Worm (Caenorhabditis elegans) whole organism, dauer: ENCODE measurements around the gene C33F10.12.
"Not testable (repeated sequence)": the region's sequence is repeated elsewhere in the genome, so short reads cannot be mapped to it uniquely, and the experiment has no call there.

ENCODE experiments used
- unc-62 ChIP-seq: sonication (generic microtip); optimal IDR thresholded peaks from 2 replicates; lab custom pipeline; 2017; ENCODE audit warnings: missing biosample characterization, missing genetic modification reagents, missing genetic modification characterization

The C33F10.12 gene

DNA sequence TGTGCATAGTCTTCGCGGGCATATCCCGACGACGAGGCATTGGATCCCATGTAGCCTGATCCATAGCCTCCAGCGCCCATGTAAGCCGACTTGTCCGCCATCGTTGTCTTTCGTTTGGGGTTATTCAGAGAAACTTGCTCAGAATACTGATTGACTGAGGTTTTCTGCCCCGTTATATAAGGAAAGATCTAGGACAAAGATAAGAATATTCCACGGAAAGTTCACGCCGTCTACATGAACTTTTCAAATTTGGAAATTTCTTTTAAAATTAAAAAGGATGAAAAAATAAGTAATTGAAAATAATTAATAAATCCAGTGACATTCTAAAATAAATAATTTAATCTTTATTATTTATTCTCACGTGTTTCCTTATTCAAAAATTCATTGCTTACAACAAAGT lies 22.7 kb upstream of the C33F10.12 start, which contains the start of the genes nspd-5 and F11G11.4:
nspd-5 (minus strand) TSS at position 101 of the 400 bp plus-strand sequence.
F11G11.4 (plus strand) TSS at position 335 of the 400 bp plus-strand sequence.
- not testable (repeated sequence) for TF ChIP-seq unc-62 (GFP tag; lab: Kevin White, UChicago)

DNA sequence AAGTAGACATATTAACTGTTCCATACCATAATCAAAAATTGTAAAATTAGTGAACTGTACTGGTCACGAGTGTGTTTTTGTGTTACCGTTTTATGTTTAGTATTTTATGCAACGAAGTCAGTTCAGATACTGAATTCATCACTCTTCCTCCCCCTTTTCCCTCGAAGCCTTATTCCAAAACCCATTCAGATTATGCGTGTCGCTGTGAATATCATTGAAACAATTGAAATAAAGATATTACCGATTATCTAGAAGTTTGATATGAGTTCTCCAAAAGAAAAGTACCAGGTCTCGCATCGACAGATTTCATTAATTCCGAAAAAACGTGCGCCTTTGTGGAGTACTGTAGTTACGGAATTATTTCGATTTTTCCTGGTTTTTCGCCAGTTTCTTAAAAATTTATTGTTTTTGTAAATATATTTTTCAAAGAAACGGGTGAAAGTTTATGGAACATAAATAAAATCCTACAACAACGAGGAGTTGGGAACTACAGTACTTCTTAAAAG lies 21.4 kb upstream of the C33F10.12 start:
- no peak for TF ChIP-seq unc-62 (GFP tag; lab: Kevin White, UChicago)

DNA sequence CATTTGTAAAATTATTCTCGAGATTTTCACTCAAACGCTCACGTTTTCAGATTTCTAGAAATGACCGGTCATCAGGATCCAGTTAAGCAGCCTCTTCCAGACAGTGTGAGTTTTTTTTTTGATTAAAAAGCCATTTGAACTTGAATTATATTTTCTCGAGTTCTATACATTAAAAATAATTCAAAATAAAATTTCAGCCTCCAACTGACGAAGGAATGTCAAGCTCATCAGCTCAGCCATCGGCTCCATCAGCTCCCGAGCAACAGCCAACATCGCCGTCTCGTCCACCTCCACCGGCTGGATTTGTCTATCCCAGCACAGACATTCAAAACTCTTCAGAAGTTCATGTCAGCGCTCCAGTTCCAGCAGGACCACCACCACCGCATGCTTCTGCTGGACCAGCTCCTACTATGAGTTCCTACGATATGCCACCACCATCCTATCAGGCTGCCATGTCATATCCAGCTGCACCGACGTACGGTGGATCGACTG lies 20.4 kb upstream of the C33F10.12 start, which contains the start of gene F11G11.5:
F11G11.5 (plus strand) TSS at position 51 of the 492 bp plus-strand sequence.
- no peak for TF ChIP-seq unc-62 (GFP tag; lab: Kevin White, UChicago)

DNA sequence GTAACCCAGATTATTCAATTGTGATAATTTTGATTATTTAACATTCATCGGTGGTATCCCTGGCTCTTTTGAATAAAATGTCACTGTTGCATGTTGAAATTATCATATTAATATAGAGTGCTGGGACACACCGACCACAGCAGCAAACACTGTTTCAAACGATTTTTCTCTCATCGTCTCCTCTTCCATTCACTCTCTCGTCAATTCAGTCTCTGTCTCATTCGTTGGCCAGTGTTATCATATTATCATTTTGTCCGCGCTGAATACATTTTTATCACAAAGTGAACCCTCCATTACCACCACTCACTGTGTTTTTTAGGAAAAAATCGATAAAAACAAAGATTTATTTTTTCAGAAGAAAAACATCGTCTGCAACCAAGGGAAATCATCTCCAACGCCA lies 19.5 kb upstream of the C33F10.12 start:
- no peak for TF ChIP-seq unc-62 (GFP tag; lab: Kevin White, UChicago)

DNA sequence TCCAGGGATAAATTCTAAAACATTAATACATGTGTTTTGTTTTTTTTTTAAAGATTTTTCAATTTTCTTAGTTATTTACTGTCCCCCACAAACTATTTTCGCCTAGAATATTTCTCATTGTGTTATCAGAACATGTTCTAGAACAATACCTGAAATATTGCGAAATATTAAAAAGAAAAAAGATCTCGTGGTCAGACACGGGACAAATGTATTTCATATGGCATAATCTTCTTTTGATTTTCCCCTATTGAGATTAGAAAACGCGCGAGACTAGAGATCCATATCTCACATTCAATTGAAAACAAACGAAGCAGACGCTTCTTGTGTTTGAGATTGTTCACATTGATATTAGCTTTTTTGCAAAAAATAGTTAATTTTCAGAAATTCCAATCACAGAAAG lies 18.6 kb upstream of the C33F10.12 start:
- TF ChIP-seq unc-62 (GFP tag; lab: Kevin White, UChicago), result no peak

DNA sequence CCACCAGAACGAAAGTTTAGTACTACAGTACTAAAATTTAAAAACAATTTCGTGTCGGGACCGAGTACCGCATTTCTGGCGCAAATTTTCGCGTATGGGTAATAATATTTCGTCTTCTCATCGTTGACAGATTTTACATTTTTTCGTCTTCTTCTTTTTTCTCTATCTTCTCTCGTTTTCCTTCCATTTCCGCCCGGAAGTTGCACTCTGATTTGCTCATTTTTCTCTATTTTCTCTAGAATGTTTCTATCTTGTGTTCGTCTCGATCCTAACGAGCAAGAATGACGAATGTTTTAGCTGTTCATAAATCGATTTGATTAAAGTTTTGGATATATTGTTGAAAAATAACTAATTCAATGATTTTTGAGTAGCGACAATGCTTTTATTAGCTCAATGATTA lies 17.9 kb upstream of the C33F10.12 start:
- no peak for TF ChIP-seq unc-62 (GFP tag; lab: Kevin White, UChicago)

DNA sequence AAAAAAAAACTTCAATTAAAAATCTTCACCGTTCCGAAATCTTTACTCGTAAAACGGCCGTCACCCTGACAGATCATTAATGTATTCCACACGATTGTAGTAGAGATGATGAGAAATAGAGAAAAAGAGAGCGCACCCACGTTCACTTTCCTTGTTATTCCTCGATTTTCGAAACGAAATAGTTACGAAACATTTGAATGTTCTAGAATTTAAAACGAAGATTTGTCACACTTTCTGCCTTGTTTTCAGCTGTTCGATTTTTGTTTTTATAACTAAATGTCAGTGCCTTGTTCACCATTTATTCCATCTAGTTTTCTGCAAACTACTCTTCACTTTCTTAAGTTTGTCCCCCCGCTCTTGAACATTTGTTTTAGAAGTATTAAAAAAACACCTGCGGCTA lies 17.2 kb upstream of the C33F10.12 start:
- no peak for TF ChIP-seq unc-62 (GFP tag; lab: Kevin White, UChicago)

DNA sequence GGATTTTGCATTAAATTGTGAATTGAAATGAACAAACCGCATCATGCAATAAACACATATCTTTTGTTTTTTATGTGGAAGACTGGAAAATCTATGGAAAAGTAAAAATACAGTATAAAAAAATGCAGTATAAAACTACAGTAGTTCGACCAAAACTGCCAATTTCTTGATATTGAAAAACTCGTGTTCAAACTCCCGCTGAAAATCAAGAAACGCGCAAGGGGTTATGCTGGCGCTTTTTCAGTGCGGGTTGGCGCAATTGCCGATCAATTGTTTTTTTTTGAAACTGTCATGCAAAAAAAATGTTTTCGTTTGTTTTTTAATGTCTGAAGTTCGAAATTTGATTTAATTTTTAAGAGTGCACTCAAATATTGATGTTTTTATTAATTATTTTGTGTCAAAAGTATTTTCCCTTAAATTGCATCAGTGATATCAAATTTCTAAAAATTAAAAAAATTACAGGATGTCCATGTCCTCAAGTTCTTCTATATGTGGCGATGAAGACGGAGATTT lies 14.1 kb upstream of the C33F10.12 start, which contains the start of gene dnj-9:
dnj-9 (plus strand) TSS at position 463 of the 513 bp plus-strand sequence.
- TF ChIP-seq unc-62 (GFP tag; lab: Kevin White, UChicago), result no peak

DNA sequence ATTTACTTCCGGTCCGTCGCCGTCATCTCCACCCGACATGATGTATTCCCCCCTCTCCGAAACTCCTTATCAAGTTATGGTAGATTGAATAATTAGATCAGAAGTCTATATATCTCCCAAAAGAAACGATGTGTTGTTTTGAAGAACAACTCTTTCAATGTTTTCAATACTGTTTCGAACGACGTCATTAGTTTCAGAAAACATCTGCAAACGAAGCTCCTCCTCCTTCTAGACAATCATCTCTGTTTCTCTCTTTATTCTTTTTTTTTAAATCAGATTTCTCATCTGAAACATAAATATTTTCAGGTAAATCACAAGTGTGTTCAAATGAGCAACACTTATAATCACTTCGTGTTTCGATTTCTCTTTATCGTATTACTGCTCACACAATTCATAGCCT lies 12.3 kb upstream of the C33F10.12 start, which contains the start of gene T23B7.3:
T23B7.3 (plus strand) TSS at position 301 of the 400 bp plus-strand sequence.
- no peak for TF ChIP-seq unc-62 (GFP tag; lab: Kevin White, UChicago)

DNA sequence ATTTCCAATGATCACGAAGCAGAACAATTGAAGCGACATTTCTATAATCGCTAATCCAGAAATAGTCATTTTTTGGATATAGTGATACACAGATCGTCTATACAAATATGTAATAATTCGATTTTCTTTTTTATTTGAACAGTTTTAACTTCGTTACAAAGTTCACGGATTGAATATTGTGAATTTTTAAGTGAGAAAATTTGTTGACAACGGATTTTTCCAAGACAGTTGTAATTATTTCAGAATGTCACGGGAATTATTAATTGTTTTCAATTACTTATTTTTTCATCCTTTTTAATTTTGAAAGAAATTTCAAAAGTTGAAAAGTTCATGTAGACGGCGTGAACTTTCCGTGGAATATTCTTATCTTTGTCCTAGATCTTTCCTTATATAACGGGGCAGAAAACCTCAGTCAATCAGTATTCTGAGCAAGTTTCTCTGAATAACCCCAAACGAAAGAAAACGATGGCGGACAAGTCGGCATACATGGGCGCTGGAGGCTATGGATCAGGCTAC lies 4.6 kb upstream of the C33F10.12 start, which contains the start of the genes T23B7.2 and nspd-4:
T23B7.2 (minus strand) TSS at position 101 of the 516 bp plus-strand sequence.
nspd-4 (plus strand) TSS at position 466 of the 516 bp plus-strand sequence.
- not testable (repeated sequence) for TF ChIP-seq unc-62 (GFP tag; lab: Kevin White, UChicago)

DNA sequence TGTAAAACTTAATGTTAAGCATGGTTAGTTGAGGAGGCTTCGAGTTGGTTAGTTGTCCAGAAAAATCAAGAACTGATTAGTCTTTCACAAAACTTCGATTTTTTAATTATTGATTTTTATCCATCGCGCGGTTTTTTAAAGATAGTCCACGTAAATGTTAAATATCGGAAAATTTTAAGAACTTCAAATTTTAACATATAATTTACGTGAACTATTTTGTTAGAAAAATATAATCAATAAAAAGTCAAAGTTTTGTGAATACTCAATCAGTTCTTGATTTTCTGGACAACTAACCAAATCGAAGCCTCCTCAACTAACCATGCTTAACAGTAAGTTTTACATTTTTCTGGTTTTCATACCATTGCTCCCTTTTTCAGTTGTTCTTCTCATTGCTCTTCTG lies 2.8 kb downstream of the C33F10.12 start, which contains the start of the genes C33F10.11 and C33F10.1:
C33F10.11 (minus strand) TSS at position 101 of the 400 bp plus-strand sequence.
C33F10.1 (plus strand) TSS at position 263 of the 400 bp plus-strand sequence.
- TF ChIP-seq unc-62 (GFP tag; lab: Kevin White, UChicago), result no peak

DNA sequence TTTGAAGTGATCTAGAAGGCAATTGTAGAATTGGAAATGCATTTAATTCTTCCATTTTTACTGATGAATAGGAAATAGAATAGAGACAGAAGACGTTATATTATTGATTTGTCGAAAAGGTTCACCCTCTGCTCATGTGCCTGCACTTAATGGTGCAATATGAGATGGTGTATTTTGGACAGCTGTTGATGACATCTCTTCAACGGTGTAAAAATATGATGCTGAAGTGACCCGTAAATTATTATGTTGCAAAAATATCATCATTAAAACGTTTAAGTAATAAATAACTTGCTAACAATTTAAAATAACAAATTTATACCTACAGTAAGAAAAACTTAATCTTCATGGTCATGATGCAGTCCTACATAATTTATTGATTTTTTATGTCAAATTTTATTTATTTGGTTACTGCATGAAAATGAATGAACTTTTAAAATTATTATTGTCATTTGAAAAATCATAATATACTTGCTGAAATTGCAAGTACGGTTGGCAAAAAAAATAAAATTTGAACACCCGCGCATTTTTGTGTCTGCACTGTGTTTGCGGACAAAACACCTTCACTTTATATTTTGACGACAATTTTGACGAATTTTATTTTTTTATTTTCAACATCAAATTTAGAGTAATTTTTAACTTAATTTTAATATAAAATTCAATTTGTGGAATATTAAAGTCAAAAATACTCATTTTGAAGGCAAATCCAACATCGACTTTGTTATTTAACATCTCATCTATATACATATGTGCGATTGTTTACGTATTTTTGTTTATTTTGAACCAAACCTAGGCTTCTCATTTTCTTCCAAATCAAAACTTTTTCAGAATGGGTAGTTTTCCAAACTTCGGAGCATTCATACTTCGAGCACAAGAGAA lies 9.6 kb downstream of the C33F10.12 start, which contains the start of the genes fbxb-88 and tbck-1:
fbxb-88 (minus strand) TSS at position 151 of the 876 bp plus-strand sequence.
tbck-1 (plus strand) TSS at position 826 of the 876 bp plus-strand sequence.
- no peak for TF ChIP-seq unc-62 (GFP tag; lab: Kevin White, UChicago)

DNA sequence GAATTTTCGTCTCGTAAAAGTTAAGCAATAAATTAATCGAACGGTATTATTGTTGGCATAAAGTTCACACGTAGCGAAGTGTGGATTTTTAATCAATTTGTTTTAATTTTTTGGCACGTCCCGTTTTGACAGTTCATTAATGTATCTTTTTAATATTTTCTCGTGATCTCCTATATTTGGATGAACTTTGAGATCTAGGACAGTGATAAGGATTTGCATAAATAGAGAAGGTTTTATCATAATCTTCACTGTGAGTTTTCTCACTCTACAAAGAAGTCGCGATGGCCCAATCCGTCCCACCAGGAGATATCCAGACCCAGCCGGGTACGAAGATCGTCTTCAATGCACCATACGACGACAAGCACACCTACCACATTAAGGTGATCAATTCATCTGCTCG lies 12.4 kb downstream of the C33F10.12 start, which contains the start of the genes C33F10.8 and msp-40:
C33F10.8 (minus strand) TSS at position 101 of the 400 bp plus-strand sequence.
msp-40 (plus strand) TSS at position 282 of the 400 bp plus-strand sequence.
- TF ChIP-seq unc-62 (GFP tag; lab: Kevin White, UChicago), result not testable (repeated sequence)

DNA sequence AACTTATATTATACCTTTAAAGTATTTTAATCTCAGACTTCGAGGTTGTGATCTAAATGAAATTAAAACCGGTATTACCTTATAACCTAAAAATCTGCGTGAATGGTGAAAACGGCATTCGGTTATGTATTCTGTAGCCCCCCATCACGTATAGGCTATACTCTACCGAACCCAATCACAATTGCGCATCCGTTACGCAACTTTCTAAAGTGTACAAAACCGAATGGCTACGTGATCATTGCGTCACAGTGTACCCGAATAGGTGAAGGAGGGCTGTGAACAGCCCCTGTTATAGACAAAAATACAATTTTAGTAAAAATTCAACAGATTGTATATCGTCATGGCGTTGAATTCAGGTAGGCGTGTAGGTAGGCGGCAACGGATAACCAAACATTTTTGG lies 14.9 kb downstream of the C33F10.12 start:
- TF ChIP-seq unc-62 (GFP tag; lab: Kevin White, UChicago), result no peak

DNA sequence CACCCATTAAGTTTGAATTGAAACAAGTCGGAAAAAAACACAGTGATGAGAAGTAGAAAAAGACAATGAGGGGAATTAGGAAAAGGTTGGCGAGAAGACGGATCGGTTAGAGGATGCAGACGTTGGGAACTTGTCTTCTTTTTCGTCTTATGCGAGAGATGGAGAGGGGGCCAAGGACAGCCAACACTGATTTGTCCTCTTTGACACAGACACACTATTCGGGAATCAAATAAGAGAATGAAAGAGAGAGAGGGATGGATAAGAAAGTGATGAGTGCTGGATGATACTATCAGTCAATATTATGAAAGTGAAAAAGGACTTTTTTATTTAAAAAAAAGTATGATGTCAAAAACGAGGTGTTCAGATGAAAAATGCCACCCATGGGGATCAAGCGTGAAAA lies 15.8 kb downstream of the C33F10.12 start, which contains the start of gene lact-5:
lact-5 (minus strand) TSS at position 1 of the 400 bp plus-strand sequence.
- no peak for TF ChIP-seq unc-62 (GFP tag; lab: Kevin White, UChicago)
